Fruit fly (Drosophila melanogaster): ENCODE measurements around the gene Klp67A.

DNA sequence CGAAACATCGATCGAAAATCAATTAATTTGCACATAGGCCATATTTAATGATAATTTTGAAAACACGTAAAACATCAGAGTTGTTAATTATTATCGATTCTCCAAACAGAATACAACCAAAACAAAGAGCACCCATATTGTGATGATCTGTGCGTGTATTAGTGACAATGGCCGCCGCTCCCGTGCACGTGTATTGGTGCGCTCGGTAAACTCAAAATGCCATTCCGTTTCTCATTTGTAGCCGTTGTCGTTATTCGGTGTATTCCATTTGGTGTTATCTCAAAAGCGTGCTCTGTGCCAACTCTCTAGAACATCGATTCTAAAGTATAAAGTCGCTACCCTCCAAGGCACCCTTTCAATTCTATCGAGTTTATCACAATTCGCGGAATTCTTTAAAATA lies 26.0 kb downstream of the Klp67A start:
- TF ChIP-seq CTCF (optimal IDR thresholded peaks at IDR 0.05), result no peak
- TF ChIP-seq CG8478 (optimal IDR thresholded peaks at IDR 0.05), result no peak

All from S2 (cell line).